Worm (Caenorhabditis elegans) whole organism, late embryonic: ENCODE results near the gene T04B2.8.

Experiments used
- C38D4.7 ChIP-seq: fragments of 200-800 bp; sonication (Bioruptor generic); optimal IDR thresholded peaks from 2 replicates; lab custom pipeline; 2018; ENCODE audit warnings: mild to moderate bottlenecking, missing genetic modification characterization, moderate library complexity, missing compliant biosample characterization
- K02D7.2 ChIP-seq: sonication (generic microtip); optimal IDR thresholded peaks from 2 replicates; lab custom pipeline; 2017; ENCODE audit warnings: mild to moderate bottlenecking, missing genetic modification characterization, missing compliant biosample characterization
- T23F11.4 ChIP-seq: fragments of 200-800 bp; sonication (Bioruptor generic); optimal IDR thresholded peaks from 2 replicates; lab custom pipeline; 2018; ENCODE audit warnings: mild to moderate bottlenecking, missing genetic modification characterization, missing compliant biosample characterization
- Y22D7AL.16 ChIP-seq: sonication (generic microtip); optimal IDR thresholded peaks from 2 replicates; lab custom pipeline; 2016; ENCODE audit warnings: missing genetic modification characterization, missing compliant biosample characterization
- ahr-1 ChIP-seq: sonication (generic microtip); optimal IDR thresholded peaks from 2 replicates; lab custom pipeline; 2016; ENCODE audit warnings: missing genetic modification characterization, missing compliant biosample characterization
- ceh-14 ChIP-seq: sonication (generic microtip); optimal IDR thresholded peaks from 2 replicates; lab custom pipeline; 2016; ENCODE audit warnings: missing genotype, missing genetic modification characterization, missing compliant biosample characterization
- ceh-24 ChIP-seq: sonication (generic microtip); optimal IDR thresholded peaks from 2 replicates; lab custom pipeline; 2016; ENCODE audit warnings: mild to moderate bottlenecking, missing genetic modification characterization, missing compliant biosample characterization
- ceh-30 ChIP-seq: fragments of 150-350 bp; optimal IDR thresholded peaks from 2 replicates; lab custom pipeline; 2014; ENCODE audit warnings: missing biosample characterization, missing genetic modification characterization
- ceh-31 ChIP-seq: sonication (generic microtip); optimal IDR thresholded peaks from 2 replicates; lab custom pipeline; 2016; ENCODE audit warnings: missing genetic modification characterization, missing compliant biosample characterization
- ceh-48 ChIP-seq: sonication (generic microtip); optimal IDR thresholded peaks from 2 replicates; lab custom pipeline; 2016; ENCODE audit warnings: missing genetic modification characterization, inconsistent platforms, missing compliant biosample characterization
- ceh-9 ChIP-seq: sonication (generic microtip); optimal IDR thresholded peaks from 2 replicates; lab custom pipeline; 2016; ENCODE audit warnings: mild to moderate bottlenecking, missing genetic modification characterization, inconsistent platforms, missing compliant biosample characterization
- che-1 ChIP-seq: sonication (generic microtip); optimal IDR thresholded peaks from 2 replicates; lab custom pipeline; 2016; ENCODE audit warnings: mild to moderate bottlenecking, missing genetic modification characterization, missing compliant biosample characterization
- dve-1 ChIP-seq: sonication (generic microtip); optimal IDR thresholded peaks from 2 replicates; lab custom pipeline; 2017; ENCODE audit warnings: antibody characterized with exemption, mild to moderate bottlenecking, missing genetic modification characterization, missing compliant biosample characterization
- elt-2 ChIP-seq: sonication (generic microtip); optimal IDR thresholded peaks from 2 replicates; lab custom pipeline; 2016; ENCODE audit warnings: missing genetic modification reagents, missing genetic modification characterization, missing compliant biosample characterization
- elt-4 ChIP-seq: sonication (generic microtip); optimal IDR thresholded peaks from 2 replicates; lab custom pipeline; 2016; ENCODE audit warnings: missing genetic modification characterization, missing compliant biosample characterization
- fkh-10 ChIP-seq: fragments of 150-350 bp; optimal IDR thresholded peaks from 2 replicates; lab custom pipeline; 2014; ENCODE audit warnings: missing biosample characterization, missing genetic modification reagents, missing genetic modification characterization
- fkh-6 ChIP-seq: sonication (generic microtip); optimal IDR thresholded peaks from 2 replicates; lab custom pipeline; 2016; ENCODE audit warnings: missing genetic modification characterization, missing compliant biosample characterization
- gmeb-2 ChIP-seq: sonication (generic microtip); optimal IDR thresholded peaks from 2 replicates; lab custom pipeline; 2016; ENCODE audit warnings: missing genetic modification characterization, inconsistent platforms, missing compliant biosample characterization
- hlh-13 ChIP-seq: fragments of 200-800 bp; sonication (Bioruptor generic); optimal IDR thresholded peaks from 2 replicates; lab custom pipeline; 2018; ENCODE audit warnings: mild to moderate bottlenecking, missing genetic modification characterization, missing compliant biosample characterization
- hlh-15 ChIP-seq: sonication (generic microtip); optimal IDR thresholded peaks from 2 replicates; lab custom pipeline; 2016; ENCODE audit warnings: missing genetic modification characterization, missing compliant biosample characterization
- lim-6 ChIP-seq: sonication (generic microtip); optimal IDR thresholded peaks from 2 replicates; lab custom pipeline; 2016; ENCODE audit warnings: missing genetic modification characterization, missing compliant biosample characterization
- nfya-1 ChIP-seq: sonication (generic microtip); optimal IDR thresholded peaks from 2 replicates; lab custom pipeline; 2017; ENCODE audit warnings: missing genetic modification characterization, mild to moderate bottlenecking, missing compliant biosample characterization, antibody characterized with exemption, moderate library complexity
- nhr-232 ChIP-seq: sonication (generic microtip); optimal IDR thresholded peaks from 2 replicates; lab custom pipeline; 2016; ENCODE audit warnings: missing genetic modification characterization, missing compliant biosample characterization
- npax-4 ChIP-seq: sonication (generic microtip); optimal IDR thresholded peaks from 2 replicates; lab custom pipeline; 2016; ENCODE audit warnings: missing genetic modification characterization, missing compliant biosample characterization
- odd-2 ChIP-seq: sonication (generic microtip); optimal IDR thresholded peaks from 2 replicates; lab custom pipeline; 2017; ENCODE audit warnings: antibody characterized with exemption, mild to moderate bottlenecking, missing genetic modification characterization, missing compliant biosample characterization
- pat-9 ChIP-seq: fragments of 200-800 bp; sonication (Bioruptor generic); optimal IDR thresholded peaks from 2 replicates; lab custom pipeline; 2018; ENCODE audit warnings: mild to moderate bottlenecking, missing genetic modification characterization, moderate library complexity, missing compliant biosample characterization
- pha-4 ChIP-seq: fragments of 150-350 bp; optimal IDR thresholded peaks from 2 replicates; lab custom pipeline; 2018; ENCODE audit warnings: missing biosample characterization, missing genetic modification reagents, missing genetic modification characterization
- ref-2 ChIP-seq: sonication (generic microtip); optimal IDR thresholded peaks from 2 replicates; lab custom pipeline; 2016; ENCODE audit warnings: missing genetic modification characterization, missing compliant biosample characterization
- sdc-2 ChIP-seq: sonication (generic microtip); optimal IDR thresholded peaks from 2 replicates; lab custom pipeline; 2016; ENCODE audit warnings: missing genotype, missing genetic modification characterization, missing compliant biosample characterization
- syd-9 ChIP-seq: sonication (generic microtip); optimal IDR thresholded peaks from 2 replicates; lab custom pipeline; 2016; ENCODE audit warnings: mild to moderate bottlenecking, missing genetic modification characterization, moderate library complexity, missing compliant biosample characterization
- unc-55 ChIP-seq: sonication (generic microtip); optimal IDR thresholded peaks from 2 replicates; lab custom pipeline; 2017; ENCODE audit warnings: missing biosample characterization, missing genetic modification reagents, missing genetic modification characterization
- unc-86 ChIP-seq: sonication (generic microtip); optimal IDR thresholded peaks from 2 replicates; lab custom pipeline; 2016; ENCODE audit warnings: missing genetic modification characterization, missing compliant biosample characterization
- ztf-16 ChIP-seq: sonication (generic microtip); optimal IDR thresholded peaks from 2 replicates; lab custom pipeline; 2017; ENCODE audit warnings: missing genetic modification characterization, missing compliant biosample characterization

Gene T04B2.8

ce11 chrIV:10084323-10084959 lies 33.5 kb upstream of the T04B2.8 start, which contains the start of gene W01B6.8:
Gene W01B6.8, minus strand, starts transcription at chrIV:10084373.
- TF ChIP-seq unc-55 (GFP tag; lab: Kevin White, UChicago) = no peak
- TF ChIP-seq T23F11.4 (GFP tag; lab: Kevin White, UChicago) = no peak
- no peak for TF ChIP-seq gmeb-2
- TF ChIP-seq hlh-13 (GFP tag; lab: Kevin White, UChicago) = no peak
- no peak for TF ChIP-seq ceh-31 (tag; lab: Kevin White, UChicago)
- TF ChIP-seq hlh-15 = no peak
- peak; percentile 2 for TF ChIP-seq elt-4 (tag; lab: Kevin White, UChicago)
- TF ChIP-seq sdc-2 (tag; lab: Kevin White, UChicago) = no peak
- TF ChIP-seq syd-9 (tag; lab: Kevin White, UChicago) = peak; percentile 9
- no peak for TF ChIP-seq unc-86
- TF ChIP-seq, all 69 proteins: peak for 2

ce11 chrIV:10080816-10081215 lies 29.8 kb upstream of the T04B2.8 start, which contains the start of gene W01B6.6:
Gene W01B6.6, plus strand, starts transcription at chrIV:10081116.
- TF ChIP-seq ceh-9 (tag; lab: Kevin White, UChicago) (no peak), nhr-232 (tag; lab: Kevin White, UChicago) (no peak), nfya-1 (tag; lab: Kevin White, UChicago) (no peak), ztf-16 (no peak), lim-6 (tag; lab: Kevin White, UChicago) (no peak), ceh-24 (tag; lab: Kevin White, UChicago) (no peak), pha-4 (no peak), hlh-15 (no peak), C38D4.7 (GFP tag; lab: Kevin White, UChicago) (no peak), Y22D7AL.16 (tag; lab: Kevin White, UChicago) (no peak), che-1 (tag; lab: Kevin White, UChicago) (no peak), pat-9 (tag; lab: Kevin White, UChicago) (no peak)

ce11 chrIV:10078003-10078402 lies 27.0 kb upstream of the T04B2.8 start:
- TF ChIP-seq K02D7.2 = no peak
- no peak for TF ChIP-seq dve-1 (tag; lab: Kevin White, UChicago)
- TF ChIP-seq ceh-9 (tag; lab: Kevin White, UChicago) = no peak
- TF ChIP-seq npax-4 = no peak
- TF ChIP-seq hlh-15 = no peak
- TF ChIP-seq unc-86 = no peak
- TF ChIP-seq elt-4 (tag; lab: Kevin White, UChicago) = no peak
- no peak for TF ChIP-seq elt-2 (tag; lab: Kevin White, UChicago)
- TF ChIP-seq ceh-24 (tag; lab: Kevin White, UChicago) = no peak
- no peak for TF ChIP-seq ceh-14 (tag; lab: Kevin White, UChicago)
- no peak for TF ChIP-seq fkh-10 (GFP tag; lab: Kevin White, UChicago)
- no peak for TF ChIP-seq ztf-16
- no peak for TF ChIP-seq ref-2

- TF ChIP-seq ahr-1 (tag; lab: Kevin White, UChicago) = no peak
- TF ChIP-seq, all 69 proteins: peak for 0
Observed at ce11 chrIV:10075899-10076298, 24.9 kb upstream of the T04B2.8 start, which contains the start of gene W01B6.5. Gene W01B6.5, plus strand, starts transcription at chrIV:10076199.

ce11 chrIV:10075034-10075510 lies 24.1 kb upstream of the T04B2.8 start, which contains the start of the genes ttbk-4 and W01B6.4:
Gene ttbk-4, minus strand, starts transcription at chrIV:10075134.
Gene W01B6.4, plus strand, starts transcription at chrIV:10075460.
- TF ChIP-seq ceh-30 (tag; lab: Kevin White, UChicago) = no peak
- no peak for TF ChIP-seq ceh-48 (tag; lab: Kevin White, UChicago)
- TF ChIP-seq fkh-6 (tag; lab: Kevin White, UChicago) = no peak
- no peak for TF ChIP-seq syd-9 (tag; lab: Kevin White, UChicago)
- no peak for TF ChIP-seq odd-2 (tag; lab: Kevin White, UChicago)
- TF ChIP-seq ahr-1 (tag; lab: Kevin White, UChicago) = no peak
- no peak for TF ChIP-seq unc-86
- no peak for TF ChIP-seq ceh-9 (tag; lab: Kevin White, UChicago)
- TF ChIP-seq nfya-1 (tag; lab: Kevin White, UChicago) = no peak
- no peak for TF ChIP-seq ceh-31 (tag; lab: Kevin White, UChicago)
- TF ChIP-seq nhr-232 (tag; lab: Kevin White, UChicago) = no peak
